Fruit fly (Drosophila melanogaster) Kc167 (cell line): Measurements from ENCODE around the gene rols.

ENCODE experiments used
- Myc ChIP-seq: fragments of >200 bp; optimal IDR thresholded peaks from 2 replicates; lab custom pipeline; 2017; ENCODE audit warnings: missing external identifiers
- Sin3A ChIP-seq: fragments of >200 bp; optimal IDR thresholded peaks from 2 replicates; lab custom pipeline; 2018; ENCODE audit warnings: missing external identifiers
- h ChIP-seq: fragments of >200 bp; optimal IDR thresholded peaks from 3 replicates; lab custom pipeline; 2018; ENCODE audit warnings: missing external identifiers
- insv ChIP-seq: fragments of >200 bp; optimal IDR thresholded peaks from 3 replicates; lab custom pipeline; 2018; ENCODE audit warnings: missing external identifiers
- psq ChIP-seq: fragments of >200 bp; optimal IDR thresholded peaks from 2 replicates; lab custom pipeline; 2017; ENCODE audit warnings: missing external identifiers
- ttk ChIP-seq: sonication (Bioruptor generic); optimal IDR thresholded peaks from 2 replicates; lab custom pipeline; 2017; ENCODE audit warnings: missing external identifiers

Gene rols

dm6 chr3L:12072388-12072787 lies 7.7 kb upstream of the rols start:
- no peak for TF ChIP-seq Myc (lab: Kevin White, UChicago)
- TF ChIP-seq psq (lab: Kevin White, UChicago), result no peak
- TF ChIP-seq Sin3A (lab: Kevin White, UChicago), result no peak
- no peak for TF ChIP-seq insv (lab: Kevin White, UChicago)
- TF ChIP-seq h (lab: Kevin White, UChicago), result no peak
- TF ChIP-seq ttk (lab: Kevin White, UChicago), result no peak

- TF ChIP-seq psq (lab: Kevin White, UChicago) (no peak), Sin3A (lab: Kevin White, UChicago) (no peak), insv (lab: Kevin White, UChicago) (no peak), Myc (lab: Kevin White, UChicago) (no peak), ttk (lab: Kevin White, UChicago) (no peak)
These were observed 2.1 kb upstream of the rols start for dm6 chr3L:12066699-12067287.

- TF ChIP-seq ttk (lab: Kevin White, UChicago) (no peak), psq (lab: Kevin White, UChicago) (no peak), Myc (lab: Kevin White, UChicago) (no peak), h (lab: Kevin White, UChicago) (no peak), Sin3A (lab: Kevin White, UChicago) (no peak), insv (lab: Kevin White, UChicago) (no peak)
These were observed 1.1 kb downstream of the rols start for dm6 chr3L:12063442-12064080.

- TF ChIP-seq Sin3A (lab: Kevin White, UChicago) (no peak), h (lab: Kevin White, UChicago) (no peak), ttk (lab: Kevin White, UChicago) (no peak), psq (lab: Kevin White, UChicago) (no peak), insv (lab: Kevin White, UChicago) (no peak), Myc (lab: Kevin White, UChicago) (no peak)
These were observed 1.9 kb downstream of the rols start for dm6 chr3L:12062788-12063218.

dm6 chr3L:12062219-12062618 lies 2.4 kb downstream of the rols start:
- TF ChIP-seq insv (lab: Kevin White, UChicago) (no peak), Myc (lab: Kevin White, UChicago) (no peak), Sin3A (lab: Kevin White, UChicago) (no peak), ttk (lab: Kevin White, UChicago) (no peak), psq (lab: Kevin White, UChicago) (no peak), h (lab: Kevin White, UChicago) (no peak)

- TF ChIP-seq ttk (lab: Kevin White, UChicago), result no peak
- no peak for TF ChIP-seq h (lab: Kevin White, UChicago)
- no peak for TF ChIP-seq insv (lab: Kevin White, UChicago)
- TF ChIP-seq psq (lab: Kevin White, UChicago), result no peak
- no peak for TF ChIP-seq Sin3A (lab: Kevin White, UChicago)
- no peak for TF ChIP-seq Myc (lab: Kevin White, UChicago)
These were observed 4.6 kb downstream of the rols start for dm6 chr3L:12060101-12060500.

dm6 chr3L:12058293-12058842 lies 6.3 kb downstream of the rols start:
- TF ChIP-seq Sin3A (lab: Kevin White, UChicago), result no peak
- no peak for TF ChIP-seq h (lab: Kevin White, UChicago)
- TF ChIP-seq insv (lab: Kevin White, UChicago), result no peak
- no peak for TF ChIP-seq ttk (lab: Kevin White, UChicago)
- TF ChIP-seq psq (lab: Kevin White, UChicago), result no peak
- no peak for TF ChIP-seq Myc (lab: Kevin White, UChicago)

- TF ChIP-seq ttk (lab: Kevin White, UChicago), result no peak
- TF ChIP-seq psq (lab: Kevin White, UChicago), result no peak
- no peak for TF ChIP-seq Myc (lab: Kevin White, UChicago)
- TF ChIP-seq h (lab: Kevin White, UChicago), result no peak
- no peak for TF ChIP-seq insv (lab: Kevin White, UChicago)
- no peak for TF ChIP-seq Sin3A (lab: Kevin White, UChicago)
These were observed 7.1 kb downstream of the rols start for dm6 chr3L:12057585-12057984.

dm6 chr3L:12056286-12057178 lies 8.1 kb downstream of the rols start:
- TF ChIP-seq Myc (lab: Kevin White, UChicago) (no peak), h (lab: Kevin White, UChicago) (no peak), ttk (lab: Kevin White, UChicago) (no peak), insv (lab: Kevin White, UChicago) (no peak), psq (lab: Kevin White, UChicago) (no peak), Sin3A (lab: Kevin White, UChicago) (no peak)

- no peak for TF ChIP-seq psq (lab: Kevin White, UChicago)
- TF ChIP-seq ttk (lab: Kevin White, UChicago), result no peak
- no peak for TF ChIP-seq Sin3A (lab: Kevin White, UChicago)
- TF ChIP-seq h (lab: Kevin White, UChicago), result no peak
- TF ChIP-seq Myc (lab: Kevin White, UChicago), result no peak
- no peak for TF ChIP-seq insv (lab: Kevin White, UChicago)
These were observed 11.0 kb downstream of the rols start for dm6 chr3L:12053695-12054094.
